Worm (Caenorhabditis elegans) whole organism, L2 larva: ENCODE data around the gene gcy-14.

ENCODE experiments used
- elt-1 ChIP-seq: fragments of 150-350 bp; optimal IDR thresholded peaks from 2 replicates; lab custom pipeline; 2014; ENCODE audit warnings: missing biosample characterization, missing genetic modification characterization
- lin-13 ChIP-seq: fragments of 150-350 bp; optimal IDR thresholded peaks from 2 replicates; lab custom pipeline; 2014; ENCODE audit warnings: missing biosample characterization, missing genetic modification reagents, missing genetic modification characterization
- unc-39 ChIP-seq: fragments of 150-350 bp; optimal IDR thresholded peaks from 2 replicates; lab custom pipeline; 2014; ENCODE audit warnings: missing biosample characterization, missing genetic modification characterization
- ztf-1 ChIP-seq: fragments of 200-800 bp; sonication (Bioruptor generic); conservative IDR thresholded peaks from 2 replicates; pipeline ENCODE4 v1.3.6; 2022; ENCODE audit warnings: missing genetic modification characterization, missing compliant biosample characterization

ce11 chrV:14847291-14847915 is 20.7 kb downstream of the gcy-14 start, which contains the start of gene ret-1:
- TF ChIP-seq ztf-1 (GFP tag; lab: Robert Waterston, UW), result no peak
- TF ChIP-seq lin-13, result no peak
- TF ChIP-seq elt-1 (tag; lab: Kevin White, UChicago), result no peak
- TF ChIP-seq unc-39 (tag; lab: Kevin White, UChicago), result no peak
